Fruit fly (Drosophila melanogaster) whole organism, pupa: Measurements from ENCODE around the gene mthl15.

ENCODE experiments used
- CG10348 ChIP-seq: fragments of 200-800 bp; sonication (Bioruptor generic); IDR thresholded peaks from 2 replicates; pipeline ENCODE4 v1.3.6; 2022; ENCODE audit warnings: missing biosample characterization, missing genetic modification characterization
- CG12605 ChIP-seq: fragments of 200-800 bp; sonication (Bioruptor generic); IDR thresholded peaks from 2 replicates; pipeline ENCODE4 v1.3.6; 2022; ENCODE audit warnings: missing biosample characterization, missing genetic modification characterization
- CG13204 ChIP-seq: fragments of 200-800 bp; sonication (Bioruptor generic); optimal IDR thresholded peaks from 2 replicates; lab custom pipeline; 2018; ENCODE audit warnings: missing biosample characterization, mild to moderate bottlenecking, missing genetic modification characterization, moderate library complexity
- CG14655 ChIP-seq: fragments of 200-800 bp; sonication (Bioruptor generic); optimal IDR thresholded peaks from 3 replicates; lab custom pipeline; 2017; ENCODE audit warnings: mild to moderate bottlenecking, missing biosample characterization, missing genetic modification reagents, missing genetic modification characterization
- CG15710 ChIP-seq: fragments of 200-800 bp; sonication (Bioruptor generic); optimal IDR thresholded peaks from 2 replicates; lab custom pipeline; 2018; ENCODE audit warnings: missing biosample characterization, mild to moderate bottlenecking, missing genetic modification characterization, moderate library complexity
- CG17806 ChIP-seq: fragments of 200-800 bp; sonication (Bioruptor generic); optimal IDR thresholded peaks from 2 replicates; lab custom pipeline; 2018; ENCODE audit warnings: missing biosample characterization, mild to moderate bottlenecking, missing genetic modification characterization, moderate library complexity
- CG32121 ChIP-seq: fragments of 200-800 bp; sonication (Bioruptor generic); IDR thresholded peaks from 2 replicates; pipeline ENCODE4 v1.3.6; 2022; ENCODE audit warnings: missing biosample characterization, missing genetic modification characterization
- CG34367 ChIP-seq: fragments of 200-800 bp; sonication (Bioruptor generic); optimal IDR thresholded peaks from 2 replicates; lab custom pipeline; 2018; ENCODE audit warnings: missing biosample characterization, mild to moderate bottlenecking, missing genetic modification characterization
- CG4496 ChIP-seq: fragments of 200-800 bp; sonication (Bioruptor generic); IDR thresholded peaks from 3 replicates; pipeline ENCODE4 v1.3.6; 2022; ENCODE audit warnings: missing biosample characterization, missing genetic modification characterization
- CG8159 ChIP-seq: fragments of 200-800 bp; sonication (Bioruptor generic); optimal IDR thresholded peaks from 3 replicates; lab custom pipeline; 2018; ENCODE audit warnings: missing biosample characterization, mild to moderate bottlenecking, missing genetic modification characterization, moderate library complexity
- CG8301 ChIP-seq: fragments of 200-800 bp; sonication (Bioruptor generic); optimal IDR thresholded peaks from 2 replicates; lab custom pipeline; 2018; ENCODE audit warnings: missing biosample characterization, mild to moderate bottlenecking, missing genetic modification characterization
- CG9948 ChIP-seq: fragments of 200-800 bp; sonication (Bioruptor generic); optimal IDR thresholded peaks from 2 replicates; lab custom pipeline; 2018; ENCODE audit warnings: missing biosample characterization, mild to moderate bottlenecking, missing genetic modification characterization, moderate library complexity
- D1 ChIP-seq: fragments of 200-800 bp; sonication (Bioruptor generic); optimal IDR thresholded peaks from 2 replicates; lab custom pipeline; 2018; ENCODE audit warnings: missing biosample characterization, mild to moderate bottlenecking, missing genetic modification characterization, moderate library complexity
- EcR ChIP-seq: fragments of 200-800 bp; sonication (Bioruptor generic); optimal IDR thresholded peaks from 3 replicates; lab custom pipeline; 2019; ENCODE audit warnings: missing biosample characterization, missing genetic modification characterization, mild to moderate bottlenecking, moderate library complexity, missing genetic modification reagents
- Ets98B ChIP-seq: fragments of 200-800 bp; sonication (Bioruptor generic); IDR thresholded peaks from 2 replicates; pipeline ENCODE4 v1.3.6; 2022; ENCODE audit warnings: missing biosample characterization, missing genetic modification characterization
- Pif1A ChIP-seq: fragments of 200-800 bp; sonication (Bioruptor generic); optimal IDR thresholded peaks from 3 replicates; lab custom pipeline; 2016; ENCODE audit warnings: missing biosample characterization, missing genetic modification characterization
- Pif1B ChIP-seq: fragments of 200-800 bp; sonication (Bioruptor generic); optimal IDR thresholded peaks from 3 replicates; lab custom pipeline; 2016; ENCODE audit warnings: missing biosample characterization, missing genetic modification characterization
- Snoo ChIP-seq: fragments of 200-800 bp; sonication (Bioruptor generic); optimal IDR thresholded peaks from 3 replicates; lab custom pipeline; 2017; ENCODE audit warnings: missing biosample characterization, mild to moderate bottlenecking, missing genetic modification characterization, inconsistent platforms
- fd96Ca ChIP-seq: fragments of 200-800 bp; sonication (Bioruptor generic); IDR thresholded peaks from 3 replicates; pipeline ENCODE4 v1.3.6; 2022; ENCODE audit warnings: missing biosample characterization, missing genetic modification characterization
- gl ChIP-seq: fragments of 200-800 bp; sonication (Bioruptor generic); optimal IDR thresholded peaks from 2 replicates; lab custom pipeline; 2018; ENCODE audit warnings: missing biosample characterization, mild to moderate bottlenecking, missing genetic modification characterization
- rn ChIP-seq: fragments of 200-800 bp; sonication (Bioruptor generic); IDR thresholded peaks from 2 replicates; pipeline ENCODE4 v1.3.6; 2022; ENCODE audit warnings: missing biosample characterization, missing genetic modification characterization

The mthl15 gene

DNA sequence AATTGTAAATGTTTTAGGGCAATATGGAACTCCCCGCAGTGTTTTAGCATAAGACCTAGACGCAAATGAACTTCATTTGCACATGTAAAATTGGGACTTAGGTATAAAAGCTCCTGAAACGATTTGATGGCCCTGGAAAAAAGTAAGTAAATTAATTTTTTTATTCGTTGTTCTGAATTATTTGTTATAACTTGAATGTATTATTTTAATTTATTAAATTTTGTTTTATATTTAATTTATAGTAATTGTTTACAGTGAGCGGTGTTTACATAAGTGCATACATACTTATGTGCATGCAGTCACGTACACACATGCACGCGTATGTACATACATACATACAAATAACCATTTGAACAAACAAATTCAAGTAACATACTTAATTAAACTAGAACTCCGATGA, 38.3 kb upstream of the mthl15 start:
- TF ChIP-seq Snoo (peak; percentile 45), fd96Ca (GFP tag; lab: Robert Waterston, UW) (no peak), CG4496 (GFP tag; lab: Robert Waterston, UW) (peak; percentile 67; the same call in 2 of the 3 replicates), CG32121 (GFP tag; lab: Robert Waterston, UW) (peak; percentile 64), CG17806 (tag; lab: Kevin White, UChicago) (peak; percentile 75), CG8159 (tag; lab: Kevin White, UChicago) (no peak), CG15710 (peak; percentile 37), CG9948 (tag; lab: Kevin White, UChicago) (no peak), CG34367 (no peak), CG14655 (GFP tag; lab: Kevin White, UChicago) (no peak), CG12605 (GFP tag; lab: Robert Waterston, UW) (peak; percentile 64)
- TF ChIP-seq, all 21 proteins: peak for 6

DNA sequence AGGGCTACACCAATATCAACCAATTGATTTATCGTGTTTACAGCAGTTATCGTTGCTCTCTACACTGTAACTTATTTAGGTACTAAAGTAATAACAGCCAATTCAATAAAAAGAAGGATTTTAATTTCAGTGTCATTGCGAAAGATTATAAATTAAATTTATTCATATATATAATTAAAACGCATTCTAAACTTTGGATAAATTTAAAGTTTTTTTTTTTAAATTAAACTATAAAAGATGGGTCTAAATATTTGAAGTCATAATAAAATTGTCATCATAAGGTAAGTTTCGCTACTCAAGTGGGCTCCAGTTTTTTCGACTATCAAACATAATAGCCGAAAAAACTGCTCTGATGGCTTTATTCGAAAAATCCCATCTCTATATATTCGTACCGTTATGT, 34.1 kb upstream of the mthl15 start, which contains the start of gene trk:
Gene trk (minus strand): TSS at position 101 of the 400 bp plus-strand sequence.
- no peak for TF ChIP-seq CG17806 (tag; lab: Kevin White, UChicago)
- TF ChIP-seq CG8301 (tag; lab: Kevin White, UChicago): no peak
- TF ChIP-seq EcR (GFP tag; lab: Kevin White, UChicago): no peak
- TF ChIP-seq CG15710: no peak
- no peak for TF ChIP-seq CG12605 (GFP tag; lab: Robert Waterston, UW)
- TF ChIP-seq D1 (tag; lab: Kevin White, UChicago): no peak
- TF ChIP-seq CG32121 (GFP tag; lab: Robert Waterston, UW): no peak
- TF ChIP-seq CG34367: no peak
- no peak for TF ChIP-seq CG4496 (GFP tag; lab: Robert Waterston, UW)
- TF ChIP-seq Snoo: no peak
- no peak for TF ChIP-seq Pif1B (GFP tag; lab: Kevin White, UChicago)
- no peak for TF ChIP-seq gl (tag; lab: Kevin White, UChicago)
- no peak for TF ChIP-seq CG10348
- no peak for TF ChIP-seq CG14655 (GFP tag; lab: Kevin White, UChicago)
- TF ChIP-seq CG13204 (GFP tag; lab: Kevin White, UChicago): no peak
- no peak for TF ChIP-seq Pif1A (GFP tag; lab: Kevin White, UChicago)
- TF ChIP-seq rn (GFP tag; lab: Robert Waterston, UW): no peak
- no peak for TF ChIP-seq CG9948 (tag; lab: Kevin White, UChicago)
- TF ChIP-seq fd96Ca (GFP tag; lab: Robert Waterston, UW): no peak
- no peak for TF ChIP-seq Ets98B
- TF ChIP-seq, all 21 proteins: peak for 0

DNA sequence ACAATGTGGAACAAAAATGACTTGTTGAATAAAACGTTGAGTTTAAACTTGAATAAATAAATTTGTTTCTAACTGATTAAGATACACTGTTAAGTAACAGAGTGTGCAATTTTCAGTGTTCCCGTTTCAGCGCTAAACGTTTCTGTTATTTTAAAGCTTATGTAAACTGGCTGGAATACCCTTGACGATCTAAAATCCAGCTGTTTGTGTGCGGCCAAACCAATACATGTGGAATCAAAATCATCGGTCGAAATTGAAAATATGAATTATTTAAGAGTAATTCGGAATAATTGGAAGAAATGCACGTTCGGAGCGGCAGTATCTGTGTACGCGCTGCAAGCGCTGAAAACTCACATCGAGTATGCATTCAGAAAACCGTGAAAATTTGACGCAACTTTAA, 31.7 kb upstream of the mthl15 start, which contains the start of gene Mulk:
Gene Mulk (plus strand): TSS at position 198 of the 400 bp plus-strand sequence.
- no peak for TF ChIP-seq CG12605 (GFP tag; lab: Robert Waterston, UW)
- TF ChIP-seq CG9948 (tag; lab: Kevin White, UChicago): no peak
- no peak for TF ChIP-seq gl (tag; lab: Kevin White, UChicago)
- TF ChIP-seq, all 21 proteins: peak for 0

DNA sequence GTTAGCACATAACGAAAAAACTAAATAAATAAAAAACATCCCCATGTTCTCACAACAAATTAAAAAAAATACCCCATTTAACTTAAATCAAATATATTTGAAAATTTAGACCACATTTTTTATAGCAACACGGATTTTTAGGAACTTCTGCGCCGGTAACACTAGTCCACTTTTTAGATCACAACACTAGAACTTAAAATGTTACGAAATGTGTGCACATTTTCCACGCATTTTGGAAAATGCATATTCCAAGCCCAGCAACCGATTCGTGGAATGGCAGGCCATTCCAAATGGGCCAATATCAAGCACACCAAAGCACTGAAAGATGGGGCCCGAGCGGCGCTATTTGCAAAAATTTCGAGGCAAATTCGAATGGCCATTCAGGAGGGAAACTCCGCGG, 30.6 kb upstream of the mthl15 start, which contains the start of gene CG4957:
Gene CG4957 (plus strand): TSS at position 185 of the 400 bp plus-strand sequence.
- no peak for TF ChIP-seq CG12605 (GFP tag; lab: Robert Waterston, UW)
- TF ChIP-seq gl (tag; lab: Kevin White, UChicago): no peak
- no peak for TF ChIP-seq CG14655 (GFP tag; lab: Kevin White, UChicago)
- no peak for TF ChIP-seq CG17806 (tag; lab: Kevin White, UChicago)
- no peak for TF ChIP-seq rn (GFP tag; lab: Robert Waterston, UW)
- TF ChIP-seq Ets98B: no peak
- no peak for TF ChIP-seq CG34367
- TF ChIP-seq EcR (GFP tag; lab: Kevin White, UChicago): no peak
- no peak for TF ChIP-seq CG8159 (tag; lab: Kevin White, UChicago)
- no peak for TF ChIP-seq Pif1A (GFP tag; lab: Kevin White, UChicago)
- TF ChIP-seq Snoo: no peak
- no peak for TF ChIP-seq CG8301 (tag; lab: Kevin White, UChicago)
- TF ChIP-seq CG13204 (GFP tag; lab: Kevin White, UChicago): no peak
- TF ChIP-seq fd96Ca (GFP tag; lab: Robert Waterston, UW): no peak
- TF ChIP-seq, all 21 proteins: peak for 0

DNA sequence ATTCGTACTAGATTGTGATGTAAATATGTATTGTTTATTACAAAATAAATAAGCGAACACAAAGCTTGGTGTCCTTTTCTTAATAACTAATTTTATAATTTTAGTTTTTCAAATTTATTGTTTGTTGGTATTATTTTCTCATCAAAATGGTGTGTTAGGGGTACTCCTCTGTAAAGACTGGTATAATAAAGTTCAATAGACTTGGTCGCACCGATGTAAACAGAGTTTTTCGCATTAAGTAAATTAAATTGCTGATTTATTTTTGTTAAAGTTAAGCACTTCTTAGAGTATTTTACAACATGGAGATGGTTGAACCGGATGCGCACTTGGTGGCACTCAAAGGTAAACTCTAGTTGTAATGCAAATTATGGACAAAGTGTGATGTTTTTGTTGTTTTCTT, 28.4 kb upstream of the mthl15 start, which contains the start of gene CG4953:
Gene CG4953 (plus strand): TSS at position 193 of the 400 bp plus-strand sequence.
- no peak for TF ChIP-seq CG34367
- TF ChIP-seq Ets98B: no peak
- TF ChIP-seq CG15710: no peak
- TF ChIP-seq CG4496 (GFP tag; lab: Robert Waterston, UW): no peak
- no peak for TF ChIP-seq CG12605 (GFP tag; lab: Robert Waterston, UW)
- TF ChIP-seq CG13204 (GFP tag; lab: Kevin White, UChicago): no peak
- no peak for TF ChIP-seq Snoo
- TF ChIP-seq gl (tag; lab: Kevin White, UChicago): no peak
- TF ChIP-seq Pif1B (GFP tag; lab: Kevin White, UChicago): no peak
- TF ChIP-seq CG32121 (GFP tag; lab: Robert Waterston, UW): no peak
- no peak for TF ChIP-seq CG8159 (tag; lab: Kevin White, UChicago)
- no peak for TF ChIP-seq CG17806 (tag; lab: Kevin White, UChicago)
- TF ChIP-seq D1 (tag; lab: Kevin White, UChicago): no peak
- TF ChIP-seq CG10348: no peak
- TF ChIP-seq CG8301 (tag; lab: Kevin White, UChicago): no peak
- TF ChIP-seq fd96Ca (GFP tag; lab: Robert Waterston, UW): no peak

DNA sequence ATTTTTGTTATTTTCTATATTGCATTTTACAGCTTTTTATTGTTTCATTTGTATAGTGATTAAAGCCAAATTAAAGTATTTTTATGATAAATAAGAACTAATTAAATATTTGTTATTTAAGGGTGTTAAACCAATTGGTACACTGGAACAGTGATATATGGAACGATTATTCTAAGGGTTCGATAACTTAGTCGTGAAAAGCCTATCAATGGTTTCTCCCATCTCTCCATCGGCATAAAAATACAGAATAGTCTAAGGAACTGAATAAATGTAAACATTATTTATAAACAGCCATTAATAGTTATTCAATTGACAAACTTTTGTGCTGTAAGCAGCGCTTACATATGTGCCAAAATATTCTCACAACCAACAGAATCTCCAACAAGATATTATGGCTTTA, 27.0 kb upstream of the mthl15 start, which contains the start of gene Mob3:
Gene Mob3 (plus strand): TSS at position 208 of the 400 bp plus-strand sequence.
- TF ChIP-seq Snoo (no peak), CG12605 (GFP tag; lab: Robert Waterston, UW) (no peak), rn (GFP tag; lab: Robert Waterston, UW) (no peak), EcR (GFP tag; lab: Kevin White, UChicago) (no peak), fd96Ca (GFP tag; lab: Robert Waterston, UW) (no peak), CG8301 (tag; lab: Kevin White, UChicago) (no peak), gl (tag; lab: Kevin White, UChicago) (no peak), CG17806 (tag; lab: Kevin White, UChicago) (no peak), CG13204 (GFP tag; lab: Kevin White, UChicago) (no peak), CG10348 (no peak), CG4496 (GFP tag; lab: Robert Waterston, UW) (no peak), CG34367 (no peak), CG8159 (tag; lab: Kevin White, UChicago) (no peak), Pif1B (GFP tag; lab: Kevin White, UChicago) (no peak), D1 (tag; lab: Kevin White, UChicago) (no peak), CG15710 (no peak), CG14655 (GFP tag; lab: Kevin White, UChicago) (no peak), CG32121 (GFP tag; lab: Robert Waterston, UW) (no peak), CG9948 (tag; lab: Kevin White, UChicago) (no peak)
